Worm (Caenorhabditis elegans): ENCODE measurements around the gene spp-8.

The spp-8 gene

ce11 chrIV:8527598-8528012 is 46.1 kb downstream of the spp-8 start (continued):
- TF ChIP-seq blmp-1 (tag; optimal IDR thresholded peaks at IDR 0.05; ENCODE audit: insufficient read depth): peak; percentile 78
- TF ChIP-seq ztf-4 (tag; optimal IDR thresholded peaks at IDR 0.05): peak; percentile 14
- peak; percentile 94 for TF ChIP-seq crh-2 (tag; optimal IDR thresholded peaks at IDR 0.05)
- no peak for TF ChIP-seq ceh-16 (tag; optimal IDR thresholded peaks at IDR 0.05)
- TF ChIP-seq sma-9 (GFP tag; optimal IDR thresholded peaks at IDR 0.05): peak; percentile 99
- TF ChIP-seq sma-9 (tag; optimal IDR thresholded peaks at IDR 0.05): peak; percentile 50

ce11 chrIV:8528345-8528744 is 46.9 kb downstream of the spp-8 start:
- TF ChIP-seq crh-2 (tag; optimal IDR thresholded peaks at IDR 0.05): peak; percentile 66
- TF ChIP-seq ama-1 (optimal IDR thresholded peaks at IDR 0.05): no peak
- no peak for TF ChIP-seq peb-1 (tag; optimal IDR thresholded peaks at IDR 0.05)
- no peak for TF ChIP-seq Y55F3AM.14 (GFP tag; optimal IDR thresholded peaks at IDR 0.05)
- TF ChIP-seq unc-39 (tag; optimal IDR thresholded peaks at IDR 0.05): no peak
- TF ChIP-seq sma-3 (GFP tag; optimal IDR thresholded peaks at IDR 0.05): peak; percentile 78
- peak; percentile 72 for TF ChIP-seq nhr-21 (tag; optimal IDR thresholded peaks at IDR 0.05)
- TF ChIP-seq nhr-12 (tag; optimal IDR thresholded peaks at IDR 0.05): no peak
- TF ChIP-seq snpc-4 (tag; optimal IDR thresholded peaks at IDR 0.05): no peak
- no peak for TF ChIP-seq ztf-1 (GFP tag; conservative IDR thresholded peaks at IDR 0.05)
- no peak for TF ChIP-seq ceh-82 (tag; optimal IDR thresholded peaks at IDR 0.05)
- peak; percentile 97 for TF ChIP-seq sma-9 (GFP tag; optimal IDR thresholded peaks at IDR 0.05)
- TF ChIP-seq sma-9 (tag; optimal IDR thresholded peaks at IDR 0.05): no peak
- no peak for TF ChIP-seq C34F6.9 (tag; optimal IDR thresholded peaks at IDR 0.05)
- no peak for TF ChIP-seq nhr-6 (tag; optimal IDR thresholded peaks at IDR 0.05)
- TF ChIP-seq R02D3.7 (tag; optimal IDR thresholded peaks at IDR 0.05): no peak
- TF ChIP-seq ZK546.5 (tag; optimal IDR thresholded peaks at IDR 0.05): no peak
- TF ChIP-seq unc-62 (GFP tag; optimal IDR thresholded peaks at IDR 0.05): no peak
- no peak for TF ChIP-seq lin-13 (GFP tag; optimal IDR thresholded peaks at IDR 0.05)
- TF ChIP-seq unc-55 (GFP tag; optimal IDR thresholded peaks at IDR 0.05): no peak
- TF ChIP-seq lin-11 (tag; optimal IDR thresholded peaks at IDR 0.05): no peak
- TF ChIP-seq dmd-4 (tag; optimal IDR thresholded peaks at IDR 0.05): no peak
- no peak for TF ChIP-seq elt-3 (tag; optimal IDR thresholded peaks at IDR 0.05)
- peak; percentile 73 for TF ChIP-seq fos-1 (tag; optimal IDR thresholded peaks at IDR 0.05)
- TF ChIP-seq gmeb-1 (tag; optimal IDR thresholded peaks at IDR 0.05): peak; percentile 38
- TF ChIP-seq blmp-1 (tag; optimal IDR thresholded peaks at IDR 0.05; ENCODE audit: insufficient read depth): no peak
- TF ChIP-seq egl-27 (tag; optimal IDR thresholded peaks at IDR 0.05): no peak
- peak; percentile 51 to 70 for TF ChIP-seq mdl-1 (tag; optimal IDR thresholded peaks at IDR 0.05)
- TF ChIP-seq ceh-16 (tag; optimal IDR thresholded peaks at IDR 0.05): no peak
- TF ChIP-seq nhr-77 (tag; optimal IDR thresholded peaks at IDR 0.05): no peak
- no peak for TF ChIP-seq mbf-1 (tag; optimal IDR thresholded peaks at IDR 0.05)
- no peak for TF ChIP-seq nhr-237 (tag; optimal IDR thresholded peaks at IDR 0.05)
- peak; percentile 58 for TF ChIP-seq nhr-25 (tag; optimal IDR thresholded peaks at IDR 0.05)
- no peak for TF ChIP-seq alr-1 (tag; optimal IDR thresholded peaks at IDR 0.05)
- TF ChIP-seq ztf-11 (tag; optimal IDR thresholded peaks at IDR 0.05): no peak
- peak; percentile 26 for TF ChIP-seq F13H6.1 (tag; optimal IDR thresholded peaks at IDR 0.05)
- TF ChIP-seq elt-1 (tag; optimal IDR thresholded peaks at IDR 0.05): no peak
- no peak for TF ChIP-seq lsy-2 (tag; optimal IDR thresholded peaks at IDR 0.05)
- TF ChIP-seq ztf-4 (tag; optimal IDR thresholded peaks at IDR 0.05): no peak
- TF ChIP-seq nhr-129 (tag; optimal IDR thresholded peaks at IDR 0.05): peak; percentile 41

ce11 chrIV:8529039-8529438 is 47.6 kb downstream of the spp-8 start:
- TF ChIP-seq fos-1 (tag; optimal IDR thresholded peaks at IDR 0.05): peak; percentile 11
- TF ChIP-seq nhr-12 (tag; optimal IDR thresholded peaks at IDR 0.05): no peak
- TF ChIP-seq nhr-6 (tag; optimal IDR thresholded peaks at IDR 0.05): peak; percentile 76
- peak; percentile 41 for TF ChIP-seq F13H6.1 (tag; optimal IDR thresholded peaks at IDR 0.05)
- TF ChIP-seq mdl-1 (tag; optimal IDR thresholded peaks at IDR 0.05): peak in 1 of 2 experiments; percentile 31
- TF ChIP-seq sma-3 (GFP tag; optimal IDR thresholded peaks at IDR 0.05): peak; percentile 91
- peak in 1 of 2 experiments; percentile 58 for TF ChIP-seq lsy-2 (tag; optimal IDR thresholded peaks at IDR 0.05)
- peak; percentile 96 for TF ChIP-seq sma-9 (GFP tag; optimal IDR thresholded peaks at IDR 0.05)
- TF ChIP-seq sma-9 (tag; optimal IDR thresholded peaks at IDR 0.05): no peak
- TF ChIP-seq sem-4 (tag; optimal IDR thresholded peaks at IDR 0.05): peak; percentile 50
- TF ChIP-seq dmd-4 (tag; optimal IDR thresholded peaks at IDR 0.05): no peak
- TF ChIP-seq ceh-16 (tag; optimal IDR thresholded peaks at IDR 0.05): no peak
- TF ChIP-seq lin-11 (tag; optimal IDR thresholded peaks at IDR 0.05): no peak
- peak; percentile 95 for TF ChIP-seq nhr-25 (tag; optimal IDR thresholded peaks at IDR 0.05)
- no peak for TF ChIP-seq ztf-1 (GFP tag; conservative IDR thresholded peaks at IDR 0.05)
- TF ChIP-seq mbf-1 (tag; optimal IDR thresholded peaks at IDR 0.05): no peak
- no peak for TF ChIP-seq ztf-11 (tag; optimal IDR thresholded peaks at IDR 0.05)
- TF ChIP-seq nhr-21 (tag; optimal IDR thresholded peaks at IDR 0.05): peak; percentile 93
- TF ChIP-seq egl-27 (tag; optimal IDR thresholded peaks at IDR 0.05): peak; percentile 66
- TF ChIP-seq elt-1 (tag; optimal IDR thresholded peaks at IDR 0.05): no peak
- no peak for TF ChIP-seq nhr-77 (tag; optimal IDR thresholded peaks at IDR 0.05)
- TF ChIP-seq nhr-11 (tag; optimal IDR thresholded peaks at IDR 0.05): no peak
- TF ChIP-seq skn-1 (tag; optimal IDR thresholded peaks at IDR 0.05): no peak
- no peak for TF ChIP-seq elt-3 (tag; optimal IDR thresholded peaks at IDR 0.05)
- peak; percentile 73 for TF ChIP-seq blmp-1 (tag; optimal IDR thresholded peaks at IDR 0.05; ENCODE audit: insufficient read depth)
- TF ChIP-seq unc-39 (tag; optimal IDR thresholded peaks at IDR 0.05): no peak
- peak; percentile 71 for TF ChIP-seq crh-2 (tag; optimal IDR thresholded peaks at IDR 0.05)
- peak; percentile 55 for TF ChIP-seq gmeb-1 (tag; optimal IDR thresholded peaks at IDR 0.05)
- no peak for TF ChIP-seq mab-5 (tag; optimal IDR thresholded peaks at IDR 0.05)
- TF ChIP-seq nhr-237 (tag; optimal IDR thresholded peaks at IDR 0.05): no peak
- TF ChIP-seq R02D3.7 (tag; optimal IDR thresholded peaks at IDR 0.05): no peak
- no peak for TF ChIP-seq ztf-4 (tag; optimal IDR thresholded peaks at IDR 0.05)
- no peak for TF ChIP-seq lin-13 (GFP tag; optimal IDR thresholded peaks at IDR 0.05)
- TF ChIP-seq peb-1 (tag; optimal IDR thresholded peaks at IDR 0.05): no peak
- TF ChIP-seq ceh-82 (tag; optimal IDR thresholded peaks at IDR 0.05): no peak
- TF ChIP-seq nhr-129 (tag; optimal IDR thresholded peaks at IDR 0.05): peak; percentile 72
- no peak for TF ChIP-seq Y55F3AM.14 (GFP tag; optimal IDR thresholded peaks at IDR 0.05)
- no peak for TF ChIP-seq alr-1 (tag; optimal IDR thresholded peaks at IDR 0.05)
- no peak for TF ChIP-seq nhr-10 (tag; optimal IDR thresholded peaks at IDR 0.05)

Data from whole organism, L2 larva.